Fruit fly (Drosophila melanogaster) whole organism, embryonic: ENCODE data around the gene CG33110.

Experiments
- Ada2b ChIP-seq: fragments of 200-800 bp; sonication (Bioruptor generic); IDR thresholded peaks from 2 replicates; pipeline ENCODE4 v1.3.6; 2022; ENCODE audit warnings: missing biosample characterization, missing genetic modification characterization
- Atf6 ChIP-seq: fragments of 200-800 bp; sonication (Bioruptor generic); IDR thresholded peaks from 2 replicates; pipeline ENCODE4 v1.3.6; 2022; ENCODE audit warnings: missing biosample characterization, missing genetic modification characterization
- Awh ChIP-seq: fragments of 200-800 bp; sonication (Bioruptor generic); IDR thresholded peaks from 2 replicates; pipeline ENCODE4, ENCODE4 v1.3.6; 2022; ENCODE audit warnings: missing biosample characterization, missing genetic modification characterization
- CG10209 ChIP-seq: fragments of 200-800 bp; sonication (Bioruptor generic); optimal IDR thresholded peaks from 3 replicates; lab custom pipeline; 2017; ENCODE audit warnings: missing biosample characterization, mild to moderate bottlenecking, missing genetic modification characterization, missing genetic modification reagents
- CG10431 ChIP-seq: fragments of 200-800 bp; sonication (Bioruptor generic); optimal IDR thresholded peaks from 3 replicates; lab custom pipeline; 2018; ENCODE audit warnings: missing biosample characterization, mild to moderate bottlenecking, missing genetic modification characterization
- CG10462 ChIP-seq: fragments of 200-800 bp; sonication (Bioruptor generic); optimal IDR thresholded peaks from 2 replicates; lab custom pipeline; 2016; ENCODE audit warnings: missing biosample characterization, missing genetic modification characterization
- CG10565 ChIP-seq: fragments of 200-800 bp; sonication (Bioruptor generic); optimal IDR thresholded peaks from 3 replicates; lab custom pipeline; 2016; ENCODE audit warnings: missing biosample characterization, mild to moderate bottlenecking, missing genetic modification characterization
- CG12299 ChIP-seq: fragments of 200-800 bp; sonication (Bioruptor generic); optimal IDR thresholded peaks from 2 replicates; lab custom pipeline; 2018; ENCODE audit warnings: missing biosample characterization, mild to moderate bottlenecking, missing genetic modification characterization
- CG15011 ChIP-seq: fragments of 200-800 bp; sonication (Bioruptor generic); optimal IDR thresholded peaks from 3 replicates; lab custom pipeline; 2018; ENCODE audit warnings: missing biosample characterization, mild to moderate bottlenecking, missing genetic modification characterization
- CG17359 ChIP-seq: fragments of 200-800 bp; sonication (Bioruptor generic); optimal IDR thresholded peaks from 3 replicates; lab custom pipeline; 2018; ENCODE audit warnings: missing biosample characterization, mild to moderate bottlenecking, missing genetic modification characterization, moderate library complexity
- CG2875 ChIP-seq: fragments of 200-800 bp; sonication (Bioruptor generic); optimal IDR thresholded peaks from 2 replicates; lab custom pipeline; 2017; ENCODE audit warnings: missing biosample characterization, mild to moderate bottlenecking, missing genetic modification characterization, missing genetic modification reagents
- CG34376 ChIP-seq: fragments of 200-800 bp; sonication (Bioruptor generic); optimal IDR thresholded peaks from 2 replicates; lab custom pipeline; 2018; ENCODE audit warnings: missing biosample characterization, mild to moderate bottlenecking, missing genetic modification characterization
- CG4328 ChIP-seq: fragments of 200-800 bp; sonication (Bioruptor generic); optimal IDR thresholded peaks from 3 replicates; lab custom pipeline; 2017; ENCODE audit warnings: missing biosample characterization, missing genetic modification reagents, missing genetic modification characterization
- CG4730 ChIP-seq: fragments of 200-800 bp; sonication (Bioruptor generic); IDR thresholded peaks from 2 replicates; pipeline ENCODE4 v1.3.6; 2022; ENCODE audit warnings: missing biosample characterization, missing genetic modification characterization
- CG6765 ChIP-seq: fragments of 200-800 bp; sonication (Bioruptor generic); optimal IDR thresholded peaks from 3 replicates; lab custom pipeline; 2017; ENCODE audit warnings: missing biosample characterization, mild to moderate bottlenecking, missing genetic modification characterization
- CG7745 ChIP-seq: fragments of 200-800 bp; sonication (Bioruptor generic); optimal IDR thresholded peaks from 2 replicates; lab custom pipeline; 2018; ENCODE audit warnings: missing biosample characterization, mild to moderate bottlenecking, missing genetic modification characterization, moderate library complexity
- CG7786 ChIP-seq: fragments of 200-800 bp; sonication (Bioruptor generic); optimal IDR thresholded peaks from 2 replicates; lab custom pipeline; 2016; ENCODE audit warnings: missing biosample characterization, missing genetic modification characterization
- CG8765 ChIP-seq: fragments of 200-800 bp; sonication (Bioruptor generic); IDR thresholded peaks from 2 replicates; pipeline ENCODE4 v1.3.6; 2022; ENCODE audit warnings: missing biosample characterization, missing genetic modification characterization
- CG8944 ChIP-seq: fragments of 200-800 bp; sonication (Bioruptor generic); optimal IDR thresholded peaks from 3 replicates; lab custom pipeline; 2016; ENCODE audit warnings: missing biosample characterization, missing genetic modification characterization
- Camta ChIP-seq: fragments of 200-800 bp; sonication (Bioruptor generic); optimal IDR thresholded peaks from 2 replicates; lab custom pipeline; 2016; ENCODE audit warnings: missing biosample characterization, missing genetic modification characterization
- Dll ChIP-seq: fragments of 200-800 bp; sonication (Bioruptor generic); IDR thresholded peaks from 4 replicates; pipeline ENCODE4 v1.3.6; 2022; ENCODE audit warnings: missing biosample characterization, missing genetic modification characterization; ENCODE audit not compliant: partially characterized antibody
- Elba2 ChIP-seq: fragments of 200-800 bp; sonication (Bioruptor generic); optimal IDR thresholded peaks from 3 replicates; lab custom pipeline; 2016; ENCODE audit warnings: missing biosample characterization, missing genetic modification characterization
- Gsc ChIP-seq: fragments of 200-800 bp; sonication (Bioruptor generic); IDR thresholded peaks from 2 replicates; pipeline ENCODE4 v1.3.6; 2022; ENCODE audit warnings: missing biosample characterization, missing genetic modification characterization
- Hr3 ChIP-seq: fragments of 200-800 bp; sonication (Bioruptor generic); optimal IDR thresholded peaks from 3 replicates; lab custom pipeline; 2016; ENCODE audit warnings: missing biosample characterization, missing genetic modification characterization
- Hr39 ChIP-seq: fragments of >200 bp; optimal IDR thresholded peaks from 2 replicates; lab custom pipeline; 2017
- Hsf ChIP-seq: fragments of 200-800 bp; sonication (Bioruptor generic); optimal IDR thresholded peaks from 3 replicates; lab custom pipeline; 2016; ENCODE audit warnings: missing biosample characterization, missing genetic modification characterization
- NC2β ChIP-seq: fragments of 200-800 bp; sonication (Bioruptor generic); optimal IDR thresholded peaks from 2 replicates; lab custom pipeline; 2016; ENCODE audit warnings: missing biosample characterization, missing genetic modification characterization
- Pdp1 ChIP-seq, 2 experiments: fragments of 200-800 bp; sonication (Bioruptor generic); optimal IDR thresholded peaks; 3 replicates each; lab custom pipeline; 2016; ENCODE audit warnings: missing biosample characterization in 2 of 2, missing genetic modification characterization in 2 of 2, mild to moderate bottlenecking in 1 of 2, moderate library complexity in 1 of 2
- Six4 ChIP-seq: fragments of 200-800 bp; sonication (Bioruptor generic); optimal IDR thresholded peaks from 2 replicates; lab custom pipeline; 2016; ENCODE audit warnings: missing biosample characterization, missing genetic modification characterization
- Sox102F ChIP-seq: fragments of 200-800 bp; sonication (Bioruptor generic); optimal IDR thresholded peaks from 2 replicates; lab custom pipeline; 2018; ENCODE audit warnings: missing biosample characterization, mild to moderate bottlenecking, missing genetic modification characterization, moderate library complexity
- Ssrp ChIP-seq: fragments of 200-800 bp; sonication (Bioruptor generic); optimal IDR thresholded peaks from 2 replicates; lab custom pipeline; 2018; ENCODE audit warnings: missing biosample characterization, mild to moderate bottlenecking, missing genetic modification characterization, moderate library complexity
- Trl ChIP-seq, 3 experiments: fragments of >200 bp in 2 of 3; fragments of 200-800 bp in 1 of 3; sonication (Bioruptor generic) in 1 of 3; optimal IDR thresholded peaks; 2 replicates in 1 of 3; 3 replicates in 2 of 3; lab custom pipeline; 2016 to 2017; ENCODE audit warnings: missing biosample characterization in 1 of 3, missing genetic modification characterization in 1 of 3
- Vsx1 ChIP-seq: fragments of 200-800 bp; sonication (Bioruptor generic); optimal IDR thresholded peaks from 2 replicates; lab custom pipeline; 2017; ENCODE audit warnings: missing biosample characterization, mild to moderate bottlenecking, missing genetic modification characterization, missing genetic modification reagents
- br ChIP-seq: fragments of >200 bp; optimal IDR thresholded peaks from 2 replicates; lab custom pipeline; 2017
- btn ChIP-seq: fragments of 200-800 bp; sonication (Bioruptor generic); optimal IDR thresholded peaks from 2 replicates; lab custom pipeline; 2016; ENCODE audit warnings: missing biosample characterization, missing genetic modification characterization
- cwo ChIP-seq: fragments of 200-800 bp; sonication (Bioruptor generic); optimal IDR thresholded peaks from 3 replicates; lab custom pipeline; 2017; ENCODE audit warnings: missing biosample characterization, missing genetic modification characterization, mild to moderate bottlenecking, moderate library complexity, missing genetic modification reagents
- dan ChIP-seq: fragments of 200-800 bp; sonication (Bioruptor generic); IDR thresholded peaks from 2 replicates; pipeline ENCODE4 v1.3.6; 2022; ENCODE audit warnings: missing biosample characterization, missing genetic modification characterization
- dysf ChIP-seq: fragments of 200-800 bp; sonication (Bioruptor generic); IDR thresholded peaks from 3 replicates; pipeline ENCODE4 v1.3.6; 2022; ENCODE audit warnings: missing biosample characterization, missing genetic modification characterization
- eyg ChIP-seq: fragments of 200-800 bp; sonication (Bioruptor generic); optimal IDR thresholded peaks from 3 replicates; lab custom pipeline; 2016; ENCODE audit warnings: missing biosample characterization, missing genetic modification characterization
- gsb ChIP-seq: fragments of 200-800 bp; sonication (Bioruptor generic); IDR thresholded peaks from 2 replicates; pipeline ENCODE4 v1.3.6; 2022; ENCODE audit warnings: missing biosample characterization, missing genetic modification characterization
- hkb ChIP-seq, 2 experiments: fragments of 200-800 bp in 1 of 2; fragments of >200 bp in 1 of 2; sonication (Bioruptor generic) in 1 of 2; IDR thresholded peaks in 1 of 2; optimal IDR thresholded peaks in 1 of 2; 2 replicates each; pipeline versions ENCODE4 v1.3.6 to Lab custom; 2017 to 2022; ENCODE audit warnings: missing biosample characterization in 1 of 2, missing genetic modification characterization in 1 of 2
- lab ChIP-seq: fragments of 200-800 bp; sonication (Bioruptor generic); optimal IDR thresholded peaks from 3 replicates; lab custom pipeline; 2017; ENCODE audit warnings: missing biosample characterization, missing genetic modification characterization, mild to moderate bottlenecking, moderate library complexity, missing genetic modification reagents
- mirr ChIP-seq: fragments of 200-800 bp; sonication (Bioruptor generic); optimal IDR thresholded peaks from 3 replicates; lab custom pipeline; 2018; ENCODE audit warnings: missing biosample characterization, mild to moderate bottlenecking, missing genetic modification characterization
- nmo ChIP-seq: fragments of 200-800 bp; sonication (Bioruptor generic); optimal IDR thresholded peaks from 2 replicates; lab custom pipeline; 2018; ENCODE audit warnings: missing biosample characterization, mild to moderate bottlenecking, missing genetic modification characterization, moderate library complexity
- scrt ChIP-seq: fragments of 200-800 bp; sonication (Bioruptor generic); optimal IDR thresholded peaks from 2 replicates; lab custom pipeline; 2018; ENCODE audit warnings: missing biosample characterization, mild to moderate bottlenecking, missing genetic modification characterization, moderate library complexity
- sens ChIP-seq: fragments of 200-800 bp; sonication (Bioruptor generic); peaks from one replicate; lab custom pipeline; 2016; ENCODE audit warnings: missing biosample characterization, missing genetic modification characterization
- ssp ChIP-seq: fragments of 200-800 bp; sonication (Bioruptor generic); IDR thresholded peaks from 2 replicates; pipeline ENCODE4 v1.3.6; 2022; ENCODE audit warnings: missing biosample characterization, missing genetic modification characterization
- stc ChIP-seq: fragments of 200-800 bp; sonication (Bioruptor generic); IDR thresholded peaks from 2 replicates; pipeline ENCODE4 v1.3.6; 2022; ENCODE audit warnings: missing biosample characterization, missing genetic modification characterization
- z ChIP-seq: fragments of 200-800 bp; sonication (Bioruptor generic); IDR thresholded peaks from 3 replicates; pipeline ENCODE4 v1.3.6; 2022; ENCODE audit warnings: missing biosample characterization, missing genetic modification characterization
- zf30C ChIP-seq: fragments of 200-800 bp; sonication (Bioruptor generic); optimal IDR thresholded peaks from 3 replicates; lab custom pipeline; 2018; ENCODE audit warnings: missing biosample characterization, mild to moderate bottlenecking, missing genetic modification characterization

CG33110 gene

DNA sequence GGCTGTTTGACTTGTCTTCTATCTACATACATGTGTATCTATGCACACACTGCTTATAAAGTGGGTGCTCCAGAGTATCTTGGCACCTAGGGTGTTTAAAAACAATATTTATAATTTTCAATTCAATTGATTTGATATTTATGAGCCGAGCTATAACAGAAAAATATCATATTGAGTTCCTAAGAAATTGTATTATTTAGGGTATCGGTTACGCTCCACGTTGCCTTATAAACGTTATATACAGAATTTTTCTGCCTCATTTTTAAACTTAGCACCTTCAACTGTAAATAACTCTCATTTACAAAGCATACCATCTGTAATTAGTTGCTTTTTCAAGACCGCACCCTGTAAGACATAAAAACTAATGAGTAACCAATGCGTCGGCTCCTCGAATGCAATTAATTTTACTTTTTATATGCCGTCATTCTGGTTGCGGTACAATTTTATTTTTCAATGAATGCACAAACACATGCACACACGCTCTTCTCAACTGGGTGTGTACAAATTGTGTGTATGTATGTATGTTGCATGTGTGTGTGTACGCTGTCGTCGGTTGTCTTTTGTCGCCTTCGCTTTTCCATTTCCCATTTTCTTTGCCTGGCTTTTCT is 20.8 kb downstream of the CG33110 start (continued):
- TF ChIP-seq CG10209 (GFP tag; lab: Kevin White, UChicago) (peak; percentile 64), CG17359 (tag; lab: Kevin White, UChicago) (peak; percentile 47), dysf (no peak), Gsc (no peak), ssp (GFP tag; lab: Robert Waterston, UW) (peak; percentile 33; the same call in 1 of the 2 replicates), CG6765 (no peak), CG2875 (GFP tag; lab: Kevin White, UChicago) (peak; percentile 59), CG34376 (GFP tag; lab: Kevin White, UChicago) (no peak), CG10565 (GFP tag; lab: Kevin White, UChicago) (no peak), CG4328 (GFP tag; lab: Kevin White, UChicago) (peak; percentile 12), nmo (GFP tag; lab: Kevin White, UChicago) (peak; percentile 86), Six4 (GFP tag; lab: Kevin White, UChicago) (peak; percentile 51), Camta (peak; percentile 39), z (GFP tag; lab: Robert Waterston, UW) (no peak), mirr (GFP tag; lab: Kevin White, UChicago) (no peak), Elba2 (no peak), Ssrp (tag; lab: Kevin White, UChicago) (peak; percentile 86), eyg (GFP tag; lab: Kevin White, UChicago) (no peak), NC2β (GFP tag; lab: Kevin White, UChicago) (peak; percentile 54), cwo (GFP tag; lab: Kevin White, UChicago) (no peak), CG10462 (peak; percentile 29), CG7786 (GFP tag; lab: Kevin White, UChicago) (peak; percentile 19), CG7745 (tag; lab: Kevin White, UChicago) (no peak), Pdp1 (GFP tag; optimal IDR thresholded peaks at IDR 0.05; lab: Kevin White, UChicago) (peak; percentile 1 to 38), dan (GFP tag; lab: Robert Waterston, UW) (no peak), Hr3 (peak; percentile 72), Vsx1 (GFP tag; lab: Kevin White, UChicago) (peak; percentile 48), stc (GFP tag; lab: Robert Waterston, UW) (no peak), Awh (GFP tag; lab: Robert Waterston, UW) (0 out of 2 replicates have a peak, but pooled peaks have one; percentile 14), scrt (GFP tag; lab: Kevin White, UChicago) (no peak), CG12299 (tag; lab: Kevin White, UChicago) (no peak), btn (GFP tag; lab: Kevin White, UChicago) (peak; percentile 57), zf30C (GFP tag; lab: Kevin White, UChicago) (no peak), Hsf (GFP tag; lab: Kevin White, UChicago) (peak; percentile 45), Sox102F (GFP tag; lab: Kevin White, UChicago) (peak; percentile 79), CG15011 (peak; percentile 35), CG4730 (GFP tag; lab: Robert Waterston, UW) (no peak; the same call in 1 of the 2 replicates), Ada2b (GFP tag; lab: Robert Waterston, UW) (0 out of 2 replicates have a peak, but pooled peaks have one; percentile 13), lab (GFP tag; lab: Kevin White, UChicago) (peak; percentile 26), CG8944 (no peak), CG10431 (GFP tag; lab: Kevin White, UChicago) (peak; percentile 14), Trl (optimal IDR thresholded peaks at IDR 0.05; lab: Kevin White, UChicago) (no peak), Trl (GFP tag; optimal IDR thresholded peaks at IDR 0.05; lab: Kevin White, UChicago) (peak; percentile 10), CG8765 (no peak; the same call in 1 of the 2 replicates), Hr39 (lab: Kevin White, UChicago) (no peak), Dll (no peak), gsb (GFP tag; lab: Robert Waterston, UW) (no peak), br (no peak), sens (peak; percentile 96), Atf6 (GFP tag; lab: Robert Waterston, UW) (no peak), hkb (optimal IDR thresholded peaks at IDR 0.05; lab: Kevin White, UChicago) (no peak), hkb (GFP tag; IDR thresholded peaks at IDR 0.05; lab: Robert Waterston, UW) (no peak)
